Worm (Caenorhabditis elegans) whole organism, early embryonic: ENCODE data around the gene F49E2.2.
A peak's percentile ranks its signal among the peaks of the same experiment; 100 is the strongest.

ENCODE experiments used
- B0310.2 ChIP-seq: sonication (generic microtip); optimal IDR thresholded peaks from 2 replicates; lab custom pipeline; 2016; ENCODE audit warnings: mild to moderate bottlenecking, missing genetic modification characterization, missing compliant biosample characterization
- F13C5.2 ChIP-seq: sonication (generic microtip); optimal IDR thresholded peaks from 2 replicates; lab custom pipeline; 2017; ENCODE audit warnings: mild to moderate bottlenecking, missing genetic modification characterization, inconsistent platforms, missing compliant biosample characterization
- aly-1 ChIP-seq: sonication (generic microtip); optimal IDR thresholded peaks from 2 replicates; lab custom pipeline; 2016; ENCODE audit warnings: missing genetic modification characterization, missing compliant biosample characterization
- ama-1 ChIP-seq: fragments of 150-350 bp; optimal IDR thresholded peaks from 2 replicates; lab custom pipeline; 2014
- ceh-13 ChIP-seq: fragments of 200-800 bp; sonication (Bioruptor generic); optimal IDR thresholded peaks from 2 replicates; lab custom pipeline; 2018; ENCODE audit warnings: mild to moderate bottlenecking, missing genetic modification characterization, missing compliant biosample characterization
- ceh-36 ChIP-seq: sonication (generic microtip); optimal IDR thresholded peaks from 2 replicates; lab custom pipeline; 2016; ENCODE audit warnings: missing genetic modification characterization, inconsistent platforms, missing compliant biosample characterization
- ets-7 ChIP-seq: sonication (generic microtip); optimal IDR thresholded peaks from 2 replicates; lab custom pipeline; 2016; ENCODE audit warnings: missing genotype, missing genetic modification characterization, missing compliant biosample characterization
- flt-1 ChIP-seq: fragments of 200-800 bp; sonication (Bioruptor generic); IDR thresholded peaks from 2 replicates; pipeline ENCODE4 v1.3.6; 2022; ENCODE audit warnings: missing genetic modification characterization, missing compliant biosample characterization
- hmg-4 ChIP-seq: fragments of 200-800 bp; sonication (Bioruptor generic); optimal IDR thresholded peaks from 2 replicates; lab custom pipeline; 2018; ENCODE audit warnings: mild to moderate bottlenecking, missing genetic modification characterization, missing compliant biosample characterization
- hnd-1 ChIP-seq: sonication (generic microtip); optimal IDR thresholded peaks from 2 replicates; lab custom pipeline; 2016; ENCODE audit warnings: missing genetic modification characterization, missing compliant biosample characterization
- pes-1 ChIP-seq: fragments of 200-800 bp; sonication (Bioruptor generic); IDR thresholded peaks from 2 replicates; pipeline ENCODE4 v1.3.6; 2022; ENCODE audit warnings: missing genetic modification reagents, missing genetic modification characterization, missing compliant biosample characterization
- scrt-1 ChIP-seq: fragments of 200-800 bp; sonication (Bioruptor generic); IDR thresholded peaks from 2 replicates; pipeline ENCODE4 v1.3.6; 2022; ENCODE audit warnings: missing genetic modification characterization, missing compliant biosample characterization
- tbx-11 ChIP-seq: fragments of 200-800 bp; sonication (Bioruptor generic); IDR thresholded peaks from 2 replicates; pipeline ENCODE4 v1.3.6; 2022; ENCODE audit warnings: missing genetic modification characterization, missing compliant biosample characterization
- tbx-37 ChIP-seq: fragments of 200-800 bp; sonication (Bioruptor generic); conservative IDR thresholded peaks from 2 replicates; pipeline ENCODE4 v1.3.6; 2022; ENCODE audit warnings: missing genetic modification reagents, missing genetic modification characterization, missing compliant biosample characterization

ce11 chrX:9560931-9561330 is 5.6 kb upstream of the F49E2.2 start:
- TF ChIP-seq ceh-13 (GFP tag; lab: Kevin White, UChicago) (no peak), ama-1 (no peak), hmg-4 (no peak), aly-1 (tag; lab: Kevin White, UChicago) (no peak), hnd-1 (tag; lab: Kevin White, UChicago) (no peak), flt-1 (no peak), B0310.2 (tag; lab: Kevin White, UChicago) (no peak), F13C5.2 (tag; lab: Kevin White, UChicago) (no peak), pes-1 (GFP tag; lab: Robert Waterston, UW) (peak; percentile 70), ceh-36 (tag; lab: Kevin White, UChicago) (no peak), ets-7 (tag; lab: Kevin White, UChicago) (no peak), tbx-37 (no peak), scrt-1 (no peak), tbx-11 (GFP tag; lab: Robert Waterston, UW) (no peak)
